Worm (Caenorhabditis elegans): Measurements from ENCODE around the gene uvs-1.

DNA sequence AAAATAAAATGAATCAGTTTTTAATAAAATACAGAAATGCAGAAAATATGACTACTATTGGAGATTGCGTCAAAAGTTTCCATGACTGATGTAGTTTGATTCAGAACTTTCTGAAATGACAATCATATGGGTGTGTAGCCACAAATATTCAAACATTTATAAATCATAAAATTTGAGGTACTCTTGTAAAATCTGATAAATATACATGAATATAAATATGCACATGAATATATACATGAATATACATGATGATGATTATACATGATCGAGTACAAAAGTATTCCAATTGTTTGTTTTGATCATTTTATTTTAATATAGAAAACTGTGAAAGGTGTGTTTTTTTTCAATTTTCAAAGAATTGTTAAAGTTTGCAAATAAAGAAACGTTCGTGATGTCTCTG, 49.5 kb downstream of the uvs-1 start, which contains the start of gene T05B11.4:
- TF ChIP-seq ama-1 (optimal IDR thresholded peaks at IDR 0.05) (no peak), lin-13 (GFP tag; optimal IDR thresholded peaks at IDR 0.05) (no peak), alr-1 (tag; optimal IDR thresholded peaks at IDR 0.05) (no peak)
